Fruit fly (Drosophila melanogaster): ENCODE data around the gene CG9512.

The CG9512 gene

dm6 chrX:14936250-14936649 is 30.9 kb upstream of the CG9512 start:
- no peak for TF ChIP-seq D1 (tag; optimal IDR thresholded peaks at IDR 0.05)
- TF ChIP-seq gl (tag; optimal IDR thresholded peaks at IDR 0.05): peak; percentile 3
- TF ChIP-seq CG32121 (GFP tag; IDR thresholded peaks at IDR 0.05): no peak
- TF ChIP-seq fd96Ca (GFP tag; IDR thresholded peaks at IDR 0.05): no peak

DNA sequence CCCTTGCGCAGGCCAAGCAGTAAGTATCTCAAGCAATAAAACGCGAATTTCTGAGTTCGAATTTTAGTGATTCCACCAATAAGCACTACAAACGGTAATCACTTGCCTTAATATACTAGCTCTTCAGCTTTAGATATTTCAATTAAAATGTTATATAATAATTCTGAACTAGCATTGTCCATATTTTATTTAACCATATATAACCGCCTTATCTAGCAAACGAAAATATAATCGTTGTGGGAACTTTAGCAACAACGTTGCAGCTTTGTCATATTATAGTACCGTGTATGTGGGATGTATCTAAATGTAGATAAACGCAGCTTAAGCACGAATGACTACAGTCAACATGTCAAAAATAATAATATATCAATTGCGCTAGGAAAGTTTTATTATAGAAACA is 25.9 kb upstream of the CG9512 start:
- no peak for TF ChIP-seq gl (tag; optimal IDR thresholded peaks at IDR 0.05)
- no peak for TF ChIP-seq CG9948 (tag; optimal IDR thresholded peaks at IDR 0.05)

- no peak for TF ChIP-seq CG32121 (GFP tag; IDR thresholded peaks at IDR 0.05)
- no peak for TF ChIP-seq CG12605 (GFP tag; IDR thresholded peaks at IDR 0.05)
- TF ChIP-seq CG15710 (tag; optimal IDR thresholded peaks at IDR 0.05): no peak
- no peak for TF ChIP-seq Pif1A (GFP tag; optimal IDR thresholded peaks at IDR 0.05)
- no peak for TF ChIP-seq CG13204 (GFP tag; optimal IDR thresholded peaks at IDR 0.05)
- no peak for TF ChIP-seq CG10348 (GFP tag; IDR thresholded peaks at IDR 0.05)
- no peak for TF ChIP-seq CG17806 (tag; optimal IDR thresholded peaks at IDR 0.05)
- TF ChIP-seq CG14655 (GFP tag; optimal IDR thresholded peaks at IDR 0.05): no peak
- no peak for TF ChIP-seq gl (tag; optimal IDR thresholded peaks at IDR 0.05)
- TF ChIP-seq EcR (GFP tag; optimal IDR thresholded peaks at IDR 0.05): no peak
- no peak for TF ChIP-seq Ets98B (GFP tag; IDR thresholded peaks at IDR 0.05)
These were observed 24.5 kb upstream of the CG9512 start for dm6 chrX:14929813-14930212.

dm6 chrX:14928844-14929243 is 23.5 kb upstream of the CG9512 start, which contains the start of gene CG32591:
Gene CG32591, minus strand, starts transcription at chrX:14928944.
- no peak for TF ChIP-seq Snoo (tag; optimal IDR thresholded peaks at IDR 0.05)
- no peak for TF ChIP-seq fd96Ca (GFP tag; IDR thresholded peaks at IDR 0.05)
- TF ChIP-seq CG14655 (GFP tag; optimal IDR thresholded peaks at IDR 0.05): no peak
- TF ChIP-seq CG10348 (GFP tag; IDR thresholded peaks at IDR 0.05): no peak

dm6 chrX:14923277-14924019 is 18.1 kb upstream of the CG9512 start, which contains the start of gene CG9503:
Gene CG9503, minus strand, starts transcription at chrX:14923493.
- TF ChIP-seq CG10348 (GFP tag; IDR thresholded peaks at IDR 0.05): no peak
- TF ChIP-seq CG12605 (GFP tag; IDR thresholded peaks at IDR 0.05): no peak
- TF ChIP-seq CG9948 (tag; optimal IDR thresholded peaks at IDR 0.05): no peak
- no peak for TF ChIP-seq Pif1A (GFP tag; optimal IDR thresholded peaks at IDR 0.05)
- no peak for TF ChIP-seq gl (tag; optimal IDR thresholded peaks at IDR 0.05)
- no peak for TF ChIP-seq D1 (tag; optimal IDR thresholded peaks at IDR 0.05)
- TF ChIP-seq CG17806 (tag; optimal IDR thresholded peaks at IDR 0.05): no peak
- no peak; the same call in 1 of the 2 replicates for TF ChIP-seq Ets98B (GFP tag; IDR thresholded peaks at IDR 0.05)
- TF ChIP-seq Snoo (tag; optimal IDR thresholded peaks at IDR 0.05): no peak
- TF ChIP-seq CG34367 (tag; optimal IDR thresholded peaks at IDR 0.05): no peak
- no peak for TF ChIP-seq CG8159 (tag; optimal IDR thresholded peaks at IDR 0.05)
- TF ChIP-seq CG8301 (tag; optimal IDR thresholded peaks at IDR 0.05): no peak
- TF ChIP-seq fd96Ca (GFP tag; IDR thresholded peaks at IDR 0.05): no peak
- TF ChIP-seq Pif1B (GFP tag; optimal IDR thresholded peaks at IDR 0.05): no peak
- TF ChIP-seq CG13204 (GFP tag; optimal IDR thresholded peaks at IDR 0.05): no peak
- TF ChIP-seq EcR (GFP tag; optimal IDR thresholded peaks at IDR 0.05): no peak
- no peak for TF ChIP-seq CG14655 (GFP tag; optimal IDR thresholded peaks at IDR 0.05)

dm6 chrX:14922396-14923276 is 17.3 kb upstream of the CG9512 start:
- TF ChIP-seq CG8301 (tag; optimal IDR thresholded peaks at IDR 0.05) (peak; percentile 50), CG17806 (tag; optimal IDR thresholded peaks at IDR 0.05) (peak; percentile 42), Snoo (tag; optimal IDR thresholded peaks at IDR 0.05) (no peak), CG32121 (GFP tag; IDR thresholded peaks at IDR 0.05) (peak; percentile 51), Pif1B (GFP tag; optimal IDR thresholded peaks at IDR 0.05) (peak; percentile 36), CG9948 (tag; optimal IDR thresholded peaks at IDR 0.05) (peak; percentile 62), gl (tag; optimal IDR thresholded peaks at IDR 0.05) (no peak), CG14655 (GFP tag; optimal IDR thresholded peaks at IDR 0.05) (peak; percentile 74), Ets98B (GFP tag; IDR thresholded peaks at IDR 0.05) (peak; percentile 52), D1 (tag; optimal IDR thresholded peaks at IDR 0.05) (peak; percentile 33), CG4496 (GFP tag; IDR thresholded peaks at IDR 0.05) (peak; percentile 30; the same call in 1 of the 3 replicates), CG8159 (tag; optimal IDR thresholded peaks at IDR 0.05) (peak; percentile 45), CG13204 (GFP tag; optimal IDR thresholded peaks at IDR 0.05) (no peak), CG12605 (GFP tag; IDR thresholded peaks at IDR 0.05) (peak; percentile 16; the same call in 1 of the 2 replicates), CG15710 (tag; optimal IDR thresholded peaks at IDR 0.05) (peak; percentile 26), fd96Ca (GFP tag; IDR thresholded peaks at IDR 0.05) (peak; percentile 44; the same call in 1 of the 3 replicates), EcR (GFP tag; optimal IDR thresholded peaks at IDR 0.05) (peak; percentile 87), CG34367 (tag; optimal IDR thresholded peaks at IDR 0.05) (no peak), CG10348 (GFP tag; IDR thresholded peaks at IDR 0.05) (no peak), Pif1A (GFP tag; optimal IDR thresholded peaks at IDR 0.05) (peak; percentile 29)
